Fruit fly (Drosophila melanogaster) whole organism, pupa: Measurements from ENCODE around the gene tst.

Source experiments
- CG10348 ChIP-seq: fragments of 200-800 bp; sonication (Bioruptor generic); IDR thresholded peaks from 2 replicates; pipeline ENCODE4 v1.3.6; 2022; ENCODE audit warnings: missing biosample characterization, missing genetic modification characterization
- CG12605 ChIP-seq: fragments of 200-800 bp; sonication (Bioruptor generic); IDR thresholded peaks from 2 replicates; pipeline ENCODE4 v1.3.6; 2022; ENCODE audit warnings: missing biosample characterization, missing genetic modification characterization
- CG13204 ChIP-seq: fragments of 200-800 bp; sonication (Bioruptor generic); optimal IDR thresholded peaks from 2 replicates; lab custom pipeline; 2018; ENCODE audit warnings: missing biosample characterization, mild to moderate bottlenecking, missing genetic modification characterization, moderate library complexity
- CG14655 ChIP-seq: fragments of 200-800 bp; sonication (Bioruptor generic); optimal IDR thresholded peaks from 3 replicates; lab custom pipeline; 2017; ENCODE audit warnings: mild to moderate bottlenecking, missing biosample characterization, missing genetic modification reagents, missing genetic modification characterization
- CG15710 ChIP-seq: fragments of 200-800 bp; sonication (Bioruptor generic); optimal IDR thresholded peaks from 2 replicates; lab custom pipeline; 2018; ENCODE audit warnings: missing biosample characterization, mild to moderate bottlenecking, missing genetic modification characterization, moderate library complexity
- CG17806 ChIP-seq: fragments of 200-800 bp; sonication (Bioruptor generic); optimal IDR thresholded peaks from 2 replicates; lab custom pipeline; 2018; ENCODE audit warnings: missing biosample characterization, mild to moderate bottlenecking, missing genetic modification characterization, moderate library complexity
- CG32121 ChIP-seq: fragments of 200-800 bp; sonication (Bioruptor generic); IDR thresholded peaks from 2 replicates; pipeline ENCODE4 v1.3.6; 2022; ENCODE audit warnings: missing biosample characterization, missing genetic modification characterization
- CG34367 ChIP-seq: fragments of 200-800 bp; sonication (Bioruptor generic); optimal IDR thresholded peaks from 2 replicates; lab custom pipeline; 2018; ENCODE audit warnings: missing biosample characterization, mild to moderate bottlenecking, missing genetic modification characterization
- CG4496 ChIP-seq: fragments of 200-800 bp; sonication (Bioruptor generic); IDR thresholded peaks from 3 replicates; pipeline ENCODE4 v1.3.6; 2022; ENCODE audit warnings: missing biosample characterization, missing genetic modification characterization
- CG8159 ChIP-seq: fragments of 200-800 bp; sonication (Bioruptor generic); optimal IDR thresholded peaks from 3 replicates; lab custom pipeline; 2018; ENCODE audit warnings: missing biosample characterization, mild to moderate bottlenecking, missing genetic modification characterization, moderate library complexity
- CG8301 ChIP-seq: fragments of 200-800 bp; sonication (Bioruptor generic); optimal IDR thresholded peaks from 2 replicates; lab custom pipeline; 2018; ENCODE audit warnings: missing biosample characterization, mild to moderate bottlenecking, missing genetic modification characterization
- CG9948 ChIP-seq: fragments of 200-800 bp; sonication (Bioruptor generic); optimal IDR thresholded peaks from 2 replicates; lab custom pipeline; 2018; ENCODE audit warnings: missing biosample characterization, mild to moderate bottlenecking, missing genetic modification characterization, moderate library complexity
- D1 ChIP-seq: fragments of 200-800 bp; sonication (Bioruptor generic); optimal IDR thresholded peaks from 2 replicates; lab custom pipeline; 2018; ENCODE audit warnings: missing biosample characterization, mild to moderate bottlenecking, missing genetic modification characterization, moderate library complexity
- EcR ChIP-seq: fragments of 200-800 bp; sonication (Bioruptor generic); optimal IDR thresholded peaks from 3 replicates; lab custom pipeline; 2019; ENCODE audit warnings: missing biosample characterization, missing genetic modification characterization, mild to moderate bottlenecking, moderate library complexity, missing genetic modification reagents
- Ets98B ChIP-seq: fragments of 200-800 bp; sonication (Bioruptor generic); IDR thresholded peaks from 2 replicates; pipeline ENCODE4 v1.3.6; 2022; ENCODE audit warnings: missing biosample characterization, missing genetic modification characterization
- Pif1A ChIP-seq: fragments of 200-800 bp; sonication (Bioruptor generic); optimal IDR thresholded peaks from 3 replicates; lab custom pipeline; 2016; ENCODE audit warnings: missing biosample characterization, missing genetic modification characterization
- Pif1B ChIP-seq: fragments of 200-800 bp; sonication (Bioruptor generic); optimal IDR thresholded peaks from 3 replicates; lab custom pipeline; 2016; ENCODE audit warnings: missing biosample characterization, missing genetic modification characterization
- Snoo ChIP-seq: fragments of 200-800 bp; sonication (Bioruptor generic); optimal IDR thresholded peaks from 3 replicates; lab custom pipeline; 2017; ENCODE audit warnings: missing biosample characterization, mild to moderate bottlenecking, missing genetic modification characterization, inconsistent platforms
- fd96Ca ChIP-seq: fragments of 200-800 bp; sonication (Bioruptor generic); IDR thresholded peaks from 3 replicates; pipeline ENCODE4 v1.3.6; 2022; ENCODE audit warnings: missing biosample characterization, missing genetic modification characterization
- gl ChIP-seq: fragments of 200-800 bp; sonication (Bioruptor generic); optimal IDR thresholded peaks from 2 replicates; lab custom pipeline; 2018; ENCODE audit warnings: missing biosample characterization, mild to moderate bottlenecking, missing genetic modification characterization
- rn ChIP-seq: fragments of 200-800 bp; sonication (Bioruptor generic); IDR thresholded peaks from 2 replicates; pipeline ENCODE4 v1.3.6; 2022; ENCODE audit warnings: missing biosample characterization, missing genetic modification characterization

tst gene

DNA sequence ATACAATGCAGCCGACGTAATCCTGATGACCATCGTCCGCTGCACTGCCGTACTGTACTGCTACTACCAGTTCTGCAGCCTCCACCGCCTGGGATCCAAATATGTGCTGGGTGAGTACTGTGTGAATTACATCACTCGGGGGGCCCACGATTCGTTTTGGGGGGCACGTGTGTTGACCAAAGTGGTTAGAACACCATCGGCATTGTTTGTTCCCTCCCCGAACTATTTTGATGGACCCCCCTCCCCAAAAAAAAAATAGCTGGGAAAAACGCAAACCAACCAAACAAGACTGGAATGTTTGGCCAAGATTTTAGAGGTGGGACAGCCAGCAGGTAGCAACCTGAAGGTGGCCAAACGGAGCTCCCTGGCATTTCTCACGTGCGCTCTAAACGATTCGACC lies 25.2 kb downstream of the tst start:
- TF ChIP-seq CG32121 (GFP tag; lab: Robert Waterston, UW), result no peak
- TF ChIP-seq Pif1B (GFP tag; lab: Kevin White, UChicago), result no peak
- no peak for TF ChIP-seq CG14655 (GFP tag; lab: Kevin White, UChicago)
- no peak for TF ChIP-seq CG9948 (tag; lab: Kevin White, UChicago)
- TF ChIP-seq CG15710 (tag; lab: Kevin White, UChicago), result no peak
- no peak for TF ChIP-seq rn (GFP tag; lab: Robert Waterston, UW)

DNA sequence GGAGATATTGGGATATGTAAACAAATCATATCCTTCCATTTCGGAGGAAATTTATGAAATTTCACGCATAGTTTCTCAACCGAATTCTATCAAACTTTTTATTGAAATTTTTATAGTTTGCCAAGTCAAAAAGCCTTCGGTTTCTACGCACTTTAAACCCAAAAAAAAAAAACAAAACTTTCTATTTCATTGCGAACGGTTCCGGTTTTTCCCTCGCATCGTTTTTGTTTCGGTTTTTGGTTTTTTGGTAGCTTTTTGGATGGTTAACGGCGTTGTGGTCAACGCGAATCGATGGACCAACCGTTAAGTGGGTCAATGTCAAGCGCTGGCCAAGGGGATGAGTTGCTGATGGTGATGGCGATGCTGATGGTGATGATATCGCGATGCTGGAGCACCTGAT lies 31.7 kb downstream of the tst start:
- TF ChIP-seq CG9948 (tag; lab: Kevin White, UChicago) (no peak), CG17806 (tag; lab: Kevin White, UChicago) (no peak), gl (tag; lab: Kevin White, UChicago) (no peak), CG8159 (no peak), CG34367 (tag; lab: Kevin White, UChicago) (no peak), Pif1A (GFP tag; lab: Kevin White, UChicago) (no peak), D1 (no peak), Snoo (no peak), CG4496 (no peak)

DNA sequence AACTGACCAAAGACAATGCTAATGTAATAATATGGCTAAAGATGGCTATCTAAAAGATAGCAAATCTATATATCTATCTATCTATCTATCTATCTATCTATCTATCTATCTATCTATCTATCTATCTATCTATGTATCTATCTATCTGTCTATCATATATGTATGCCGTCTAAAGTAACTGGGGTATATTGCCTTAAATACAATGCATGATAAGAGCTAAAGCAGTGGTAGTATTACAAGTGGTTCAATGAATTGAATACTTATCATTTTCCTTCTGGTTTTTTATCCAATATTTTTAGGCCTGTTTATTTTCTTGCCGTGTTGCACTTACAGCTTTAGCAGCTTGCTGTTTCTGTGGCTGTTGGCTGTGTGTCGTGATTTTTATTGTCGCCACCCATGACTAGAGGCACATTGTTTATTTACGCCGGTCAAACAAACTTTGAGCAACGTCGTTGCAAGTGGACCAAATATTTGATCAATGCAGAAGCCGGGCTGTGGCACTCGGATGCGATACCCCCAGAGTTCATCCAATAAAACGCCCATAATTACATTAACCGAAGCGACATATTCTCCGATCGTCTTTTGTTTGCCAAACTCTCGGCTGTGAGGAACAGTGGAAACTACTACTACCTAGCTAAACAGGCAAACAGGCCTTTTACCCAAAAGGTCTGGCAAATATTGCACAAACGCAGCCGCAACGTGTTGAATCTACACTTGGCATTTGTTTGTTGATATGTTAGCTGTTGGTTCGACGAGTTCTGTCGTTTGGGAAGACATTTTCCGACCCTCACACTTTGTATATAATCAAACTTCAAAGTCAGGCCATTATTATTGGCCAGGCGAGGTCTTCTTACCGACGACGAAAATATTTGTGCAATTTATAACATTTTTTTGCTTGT lies 34.7 kb downstream of the tst start:
- TF ChIP-seq fd96Ca (GFP tag; lab: Robert Waterston, UW), result no peak
- peak; percentile 51 for TF ChIP-seq Pif1A (GFP tag; lab: Kevin White, UChicago)
- peak; percentile 17 for TF ChIP-seq CG34367 (tag; lab: Kevin White, UChicago)
- TF ChIP-seq EcR (GFP tag; lab: Kevin White, UChicago), result no peak
- TF ChIP-seq CG4496, result no peak
- TF ChIP-seq CG8159, result peak; percentile 42
- peak; percentile 18 for TF ChIP-seq CG17806 (tag; lab: Kevin White, UChicago)
- TF ChIP-seq Ets98B, result no peak
- TF ChIP-seq CG13204 (GFP tag; lab: Kevin White, UChicago), result no peak
- no peak for TF ChIP-seq Snoo
- no peak for TF ChIP-seq D1
- peak; percentile 66 for TF ChIP-seq CG14655 (GFP tag; lab: Kevin White, UChicago)
- TF ChIP-seq CG32121 (GFP tag; lab: Robert Waterston, UW), result no peak
- no peak for TF ChIP-seq rn (GFP tag; lab: Robert Waterston, UW)
- TF ChIP-seq CG9948 (tag; lab: Kevin White, UChicago), result peak; percentile 20
- TF ChIP-seq CG12605 (GFP tag; lab: Robert Waterston, UW), result no peak
- TF ChIP-seq CG10348 (GFP tag; lab: Robert Waterston, UW), result no peak
- no peak for TF ChIP-seq gl (tag; lab: Kevin White, UChicago)
- TF ChIP-seq Pif1B (GFP tag; lab: Kevin White, UChicago), result no peak
- peak; percentile 45 for TF ChIP-seq CG15710 (tag; lab: Kevin White, UChicago)
- peak; percentile 65 for TF ChIP-seq CG8301 (tag; lab: Kevin White, UChicago)

DNA sequence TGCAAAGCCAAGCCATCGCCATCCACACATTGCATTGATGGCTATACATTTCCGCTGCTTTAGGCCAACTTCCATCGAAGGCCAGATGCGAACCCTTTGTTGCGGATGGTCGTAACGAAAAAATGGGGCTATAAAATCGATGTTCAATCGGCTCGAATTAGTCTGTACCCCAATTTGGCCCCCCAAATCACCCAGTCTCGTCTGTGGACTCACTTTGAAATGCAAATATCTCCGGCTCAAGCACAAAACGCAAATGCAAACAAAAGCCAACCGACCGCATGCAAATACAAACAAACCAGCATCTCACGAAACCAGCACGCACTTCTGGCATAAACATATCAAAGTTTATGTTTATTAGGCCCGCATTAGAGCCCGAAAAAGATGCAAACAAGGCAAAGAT lies 36.3 kb downstream of the tst start:
- TF ChIP-seq fd96Ca (GFP tag; lab: Robert Waterston, UW) (no peak), CG34367 (tag; lab: Kevin White, UChicago) (no peak), CG12605 (GFP tag; lab: Robert Waterston, UW) (no peak), CG8301 (tag; lab: Kevin White, UChicago) (no peak), CG17806 (tag; lab: Kevin White, UChicago) (no peak), Pif1A (GFP tag; lab: Kevin White, UChicago) (no peak), CG15710 (tag; lab: Kevin White, UChicago) (no peak), EcR (GFP tag; lab: Kevin White, UChicago) (no peak), Snoo (no peak), CG4496 (no peak), gl (tag; lab: Kevin White, UChicago) (no peak), CG10348 (GFP tag; lab: Robert Waterston, UW) (no peak), CG14655 (GFP tag; lab: Kevin White, UChicago) (no peak), CG32121 (GFP tag; lab: Robert Waterston, UW) (no peak), Pif1B (GFP tag; lab: Kevin White, UChicago) (no peak), CG8159 (no peak)

DNA sequence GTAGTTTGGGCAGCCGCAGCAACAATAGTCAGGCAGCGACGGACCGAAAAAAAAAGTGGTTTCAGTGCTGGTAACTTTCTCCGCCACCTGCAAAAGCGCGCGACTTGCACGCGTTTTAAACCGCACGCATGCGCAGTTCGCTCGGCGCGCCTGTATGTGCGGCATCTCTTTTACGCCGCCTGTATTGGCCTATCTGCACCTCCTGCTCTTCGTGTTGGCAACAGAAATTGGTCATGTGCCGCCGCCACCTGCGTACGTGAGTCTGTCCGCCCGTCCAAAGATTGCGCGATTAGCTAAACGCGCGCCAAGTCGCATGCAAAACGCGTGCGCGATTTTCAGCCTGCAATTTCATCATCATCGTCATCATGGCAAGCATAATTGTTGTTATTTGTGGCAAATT lies 37.0 kb downstream of the tst start:
- TF ChIP-seq Pif1B (GFP tag; lab: Kevin White, UChicago) (no peak), EcR (GFP tag; lab: Kevin White, UChicago) (no peak), CG14655 (GFP tag; lab: Kevin White, UChicago) (no peak), Snoo (no peak), fd96Ca (GFP tag; lab: Robert Waterston, UW) (0 out of 3 replicates have a peak, but pooled peaks have one; percentile 24)
